Fruit fly (Drosophila melanogaster): ENCODE results near the gene Set.
A peak's percentile ranks its signal among the peaks of the same experiment; 100 is the strongest.

- TF ChIP-seq D1 (tag; optimal IDR thresholded peaks at IDR 0.05) (no peak), Snoo (tag; optimal IDR thresholded peaks at IDR 0.05) (peak; percentile 52), CG32121 (GFP tag; IDR thresholded peaks at IDR 0.05) (no peak), CG15710 (tag; optimal IDR thresholded peaks at IDR 0.05) (no peak), CG34367 (tag; optimal IDR thresholded peaks at IDR 0.05) (no peak), CG8159 (tag; optimal IDR thresholded peaks at IDR 0.05) (no peak)
Measured at dm6 chr3R:15293005-15293877, 29.9 kb downstream of the Set start.
